Worm (Caenorhabditis elegans) whole organism, L4 larva: Measurements from ENCODE around the gene C54E4.12.

Experiments used
- ama-1 ChIP-seq: fragments of 150-350 bp; optimal IDR thresholded peaks from 2 replicates; lab custom pipeline; 2014; ENCODE audit warnings: inconsistent platforms, mixed read lengths
- fos-1 ChIP-seq: fragments of 150-350 bp; optimal IDR thresholded peaks from 2 replicates; lab custom pipeline; 2014; ENCODE audit warnings: missing biosample characterization, missing genetic modification characterization

DNA sequence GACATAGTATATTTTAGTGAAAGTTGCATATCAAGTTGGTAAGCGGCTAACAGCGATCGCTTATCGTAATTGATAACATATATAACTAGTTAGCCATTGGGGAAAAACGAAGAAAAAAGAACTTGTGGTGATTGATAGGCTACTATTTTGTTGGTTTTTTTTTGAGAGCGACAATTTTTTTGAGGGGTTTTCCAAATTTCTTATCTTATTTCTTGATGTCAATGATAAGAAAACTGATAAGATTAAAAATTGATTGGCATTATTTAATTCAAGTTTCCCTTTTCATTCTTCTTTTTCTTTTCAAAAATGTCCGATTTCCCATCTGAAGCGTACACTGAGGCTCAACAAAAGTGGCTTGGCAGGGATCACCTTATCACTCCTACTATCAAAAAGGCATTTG, 9.7 kb downstream of the C54E4.12 start, which contains the start of gene prmt-6:
- TF ChIP-seq ama-1 (lab: Kevin White, UChicago) = no peak
- no peak for TF ChIP-seq fos-1 (tag; lab: Kevin White, UChicago)
